Fruit fly (Drosophila melanogaster): Measurements from ENCODE around the gene Ski6.

Ski6 gene

dm6 chr2L:13205256-13205655 lies 17.0 kb downstream of the Ski6 start (continued):
- TF ChIP-seq MBD-R2 (GFP tag; IDR thresholded peaks at IDR 0.05) (peak; percentile 33; the same call in 1 of the 2 replicates), CG14667 (GFP tag; IDR thresholded peaks at IDR 0.05) (no peak), Antp (GFP tag; optimal IDR thresholded peaks at IDR 0.05) (peak; percentile 12), zfh1 (GFP tag; IDR thresholded peaks at IDR 0.05) (0 out of 3 replicates have a peak, but pooled peaks have one; percentile 28), CG11398 (GFP tag; optimal IDR thresholded peaks at IDR 0.05) (peak; percentile 53), nom (GFP tag; optimal IDR thresholded peaks at IDR 0.05) (peak; percentile 53), CG4617 (GFP tag; optimal IDR thresholded peaks at IDR 0.05; ENCODE audit: borderline replicate concordance) (no peak), Chrac-16 (GFP tag; optimal IDR thresholded peaks at IDR 0.05) (no peak), CG15479 (GFP tag; optimal IDR thresholded peaks at IDR 0.05) (peak; percentile 12), CG6254 (GFP tag; optimal IDR thresholded peaks at IDR 0.05) (peak; percentile 60), lab (GFP tag; optimal IDR thresholded peaks at IDR 0.05) (peak; percentile 17), CG8388 (GFP tag; optimal IDR thresholded peaks at IDR 0.05) (no peak), ems (GFP tag; optimal IDR thresholded peaks at IDR 0.05) (no peak), Rfx (GFP tag; IDR thresholded peaks at IDR 0.05) (peak; percentile 19; the same call in 1 of the 2 replicates), otp (GFP tag; IDR thresholded peaks at IDR 0.05) (peak; percentile 60; the same call in 1 of the 3 replicates), PHDP (tag; optimal IDR thresholded peaks at IDR 0.05) (peak; percentile 29), CG9609 (GFP tag; optimal IDR thresholded peaks at IDR 0.05) (no peak), caup (GFP tag; optimal IDR thresholded peaks at IDR 0.05; ENCODE audit: severe bottlenecking) (peak; percentile 39), mirr (GFP tag; optimal IDR thresholded peaks at IDR 0.05) (peak; percentile 71), schlank (tag; optimal IDR thresholded peaks at IDR 0.05) (no peak), CG9797 (GFP tag; optimal IDR thresholded peaks at IDR 0.05) (no peak), CG8359 (GFP tag; optimal IDR thresholded peaks at IDR 0.05; ENCODE audit: borderline replicate concordance) (no peak), CG9215 (GFP tag; IDR thresholded peaks at IDR 0.05) (no peak), CG1603 (tag; optimal IDR thresholded peaks at IDR 0.05) (peak; percentile 20), pum (GFP tag; optimal IDR thresholded peaks at IDR 0.05) (no peak), croc (GFP tag; conservative IDR thresholded peaks at IDR 0.05) (no peak), CG17829 (tag; optimal IDR thresholded peaks at IDR 0.05) (peak; percentile 4), nmo (GFP tag; optimal IDR thresholded peaks at IDR 0.05) (no peak), CG15011 (GFP tag; optimal IDR thresholded peaks at IDR 0.05) (no peak), Xbp1 (GFP tag; optimal IDR thresholded peaks at IDR 0.05) (peak; percentile 47), NfI (GFP tag; optimal IDR thresholded peaks at IDR 0.05) (peak; percentile 19), Bgb (GFP tag; IDR thresholded peaks at IDR 0.05; ENCODE audit: partially characterized antibody) (no peak), fd96Cb (tag; optimal IDR thresholded peaks at IDR 0.05) (no peak), danr (GFP tag; IDR thresholded peaks at IDR 0.05) (no peak), tna (GFP tag; IDR thresholded peaks at IDR 0.05; ENCODE audit: partially characterized antibody) (no peak), CG11723 (GFP tag; optimal IDR thresholded peaks at IDR 0.05) (peak; percentile 30), CG18599 (GFP tag; optimal IDR thresholded peaks at IDR 0.05) (peak; percentile 65), CG6175 (GFP tag; IDR thresholded peaks at IDR 0.05) (no peak), Atf6 (GFP tag; IDR thresholded peaks at IDR 0.05) (peak; percentile 45; the same call in 1 of the 2 replicates), CG17361 (GFP tag; IDR thresholded peaks at IDR 0.05) (no peak), lov (optimal IDR thresholded peaks at IDR 0.05) (no peak), lov (GFP tag; IDR thresholded peaks at IDR 0.05) (peak; percentile 66; the same call in 1 of the 3 replicates), CG12219 (GFP tag; optimal IDR thresholded peaks at IDR 0.05) (no peak), Dad (GFP tag; optimal IDR thresholded peaks at IDR 0.05) (peak; percentile 3), CG4730 (GFP tag; IDR thresholded peaks at IDR 0.05) (0 out of 2 replicates have a peak, but pooled peaks have one; percentile 24), CG12744 (GFP tag; optimal IDR thresholded peaks at IDR 0.05) (peak; percentile 20), eve (GFP tag; optimal IDR thresholded peaks at IDR 0.05) (no peak), CG7745 (tag; optimal IDR thresholded peaks at IDR 0.05) (no peak), B-H2 (GFP tag; optimal IDR thresholded peaks at IDR 0.05) (peak; percentile 43), CG3407 (GFP tag; optimal IDR thresholded peaks at IDR 0.05) (peak; percentile 7)

Measured in whole organism, embryonic.